Worm (Caenorhabditis elegans) whole organism, L4 larva: ENCODE data around the gene C29F9.5.

Source experiments
- D1046.2 ChIP-seq: fragments of 200-800 bp; sonication (Bioruptor generic); IDR thresholded peaks from 2 replicates; pipeline ENCODE4 v1.3.6; 2022; ENCODE audit warnings: missing genetic modification characterization, missing compliant biosample characterization
- F26F4.8 ChIP-seq: fragments of 200-800 bp; sonication (Bioruptor generic); conservative IDR thresholded peaks from 2 replicates; pipeline ENCODE4 v1.3.6; 2022; ENCODE audit warnings: missing genetic modification characterization, missing compliant biosample characterization
- R02D3.7 ChIP-seq: fragments of 150-350 bp; sonication (generic microtip); optimal IDR thresholded peaks from 3 replicates; lab custom pipeline; 2014; ENCODE audit warnings: missing biosample characterization, missing genetic modification characterization
- T20F7.1 ChIP-seq: fragments of 200-800 bp; sonication (Bioruptor generic); optimal IDR thresholded peaks from 2 replicates; lab custom pipeline; 2018; ENCODE audit warnings: mild to moderate bottlenecking, missing genetic modification characterization, missing compliant biosample characterization
- T26A8.4 ChIP-seq: fragments of 200-800 bp; sonication (Bioruptor generic); IDR thresholded peaks from 2 replicates; pipeline ENCODE4 v1.3.6; 2022; ENCODE audit warnings: missing genetic modification characterization, missing compliant biosample characterization
- aly-2 ChIP-seq: sonication (generic microtip); optimal IDR thresholded peaks from 2 replicates; lab custom pipeline; 2018; ENCODE audit warnings: missing biosample characterization, missing genetic modification characterization
- ceh-20 ChIP-seq: fragments of 200-800 bp; sonication (Bioruptor generic); IDR thresholded peaks from 2 replicates; pipeline ENCODE4 v1.3.6; 2022; ENCODE audit warnings: missing genetic modification reagents, missing genetic modification characterization, missing compliant biosample characterization
- ceh-28 ChIP-seq: fragments of 150-350 bp; optimal IDR thresholded peaks from 2 replicates; lab custom pipeline; 2014; ENCODE audit warnings: missing biosample characterization, missing genetic modification reagents, missing genetic modification characterization
- ceh-32 ChIP-seq: sonication (generic microtip); optimal IDR thresholded peaks from 2 replicates; lab custom pipeline; 2016; ENCODE audit warnings: mild to moderate bottlenecking, missing genetic modification characterization, missing compliant biosample characterization; ENCODE audit not compliant: poor library complexity
- ces-1 ChIP-seq: fragments of 150-350 bp; sonication (generic microtip); optimal IDR thresholded peaks from 4 replicates; lab custom pipeline; 2014; ENCODE audit warnings: missing biosample characterization, missing genetic modification reagents, missing genetic modification characterization
- daf-12 ChIP-seq: fragments of 150-350 bp; optimal IDR thresholded peaks from 2 replicates; lab custom pipeline; 2014; ENCODE audit warnings: missing biosample characterization, missing genetic modification reagents, missing genetic modification characterization
- daf-16 ChIP-seq, 3 experiments: sonication (generic microtip); optimal IDR thresholded peaks; 2 replicates each; lab custom pipeline; 2016 to 2017; ENCODE audit warnings: missing genetic modification characterization in 3 of 3, missing genetic modification reagents in 3 of 3, mild to moderate bottlenecking in 2 of 3, missing compliant biosample characterization in 2 of 3, missing biosample characterization in 1 of 3, moderate library complexity in 1 of 3
- dmd-6 ChIP-seq: fragments of 200-800 bp; sonication (Bioruptor generic); IDR thresholded peaks from 2 replicates; pipeline ENCODE4 v1.3.6; 2022; ENCODE audit warnings: missing genetic modification reagents, missing genetic modification characterization, missing compliant biosample characterization
- dve-1 ChIP-seq: sonication (generic microtip); optimal IDR thresholded peaks from 2 replicates; lab custom pipeline; 2017; ENCODE audit warnings: antibody characterized with exemption, mild to moderate bottlenecking, missing genetic modification characterization, missing compliant biosample characterization; ENCODE audit not compliant: insufficient read depth
- hlh-11 ChIP-seq: fragments of 200-800 bp; sonication (Bioruptor generic); optimal IDR thresholded peaks from 2 replicates; lab custom pipeline; 2018; ENCODE audit warnings: mild to moderate bottlenecking, missing genetic modification characterization, missing compliant biosample characterization
- lin-29 ChIP-seq: fragments of 200-800 bp; sonication (Bioruptor generic); IDR thresholded peaks from 2 replicates; pipeline ENCODE4 v1.3.6; 2022; ENCODE audit warnings: missing genetic modification reagents, missing genetic modification characterization, missing compliant biosample characterization
- mdl-1 ChIP-seq, 2 experiments: fragments of 150-350 bp in 1 of 2; sonication (generic microtip) in 1 of 2; optimal IDR thresholded peaks; 2 replicates each; lab custom pipeline; 2014 to 2017; ENCODE audit warnings: missing biosample characterization in 2 of 2, missing genetic modification characterization in 2 of 2
- mdt-29 ChIP-seq: fragments of 200-800 bp; sonication (Bioruptor generic); IDR thresholded peaks from 2 replicates; pipeline ENCODE4 v1.3.6; 2022; ENCODE audit warnings: missing genetic modification reagents, missing genetic modification characterization, missing compliant biosample characterization
- mes-2 ChIP-seq: sonication (generic microtip); optimal IDR thresholded peaks from 2 replicates; lab custom pipeline; 2016; ENCODE audit warnings: missing genotype, mild to moderate bottlenecking, missing genetic modification characterization, missing compliant biosample characterization; ENCODE audit not compliant: poor library complexity, severe bottlenecking
- mxl-2 ChIP-seq: fragments of 200-800 bp; sonication (Bioruptor generic); conservative IDR thresholded peaks from 2 replicates; pipeline ENCODE4 v1.3.6; 2022; ENCODE audit warnings: missing genetic modification reagents, missing genetic modification characterization, missing compliant biosample characterization
- nhr-11 ChIP-seq: fragments of 150-350 bp; optimal IDR thresholded peaks from 2 replicates; lab custom pipeline; 2014; ENCODE audit warnings: missing biosample characterization, missing genetic modification characterization
- nhr-25 ChIP-seq: sonication (generic microtip); optimal IDR thresholded peaks from 2 replicates; lab custom pipeline; 2017; ENCODE audit warnings: missing genetic modification characterization, mild to moderate bottlenecking, missing compliant biosample characterization, antibody characterized with exemption, moderate library complexity, borderline replicate concordance; ENCODE audit not compliant: insufficient read depth
- nhr-28 ChIP-seq: fragments of 150-350 bp; optimal IDR thresholded peaks from 2 replicates; lab custom pipeline; 2014; ENCODE audit warnings: missing biosample characterization, missing genetic modification characterization
- nhr-6 ChIP-seq: fragments of 150-350 bp; optimal IDR thresholded peaks from 2 replicates; lab custom pipeline; 2014; ENCODE audit warnings: missing biosample characterization, missing genetic modification characterization
- pha-4 ChIP-seq, 2 experiments: fragments of 150-350 bp in 1 of 2; fragments of 200-800 bp in 1 of 2; sonication (Bioruptor generic) in 1 of 2; IDR thresholded peaks in 1 of 2; optimal IDR thresholded peaks in 1 of 2; 2 replicates each; pipeline versions ENCODE4 v1.3.6 to Lab custom; 2014 to 2022; ENCODE audit warnings: missing genetic modification characterization in 2 of 2, missing genetic modification reagents in 2 of 2, missing biosample characterization in 1 of 2, missing compliant biosample characterization in 1 of 2
- pqm-1 ChIP-seq: sonication (generic microtip); optimal IDR thresholded peaks from 2 replicates; lab custom pipeline; 2017; ENCODE audit warnings: missing biosample characterization, missing genetic modification characterization
- tra-1 ChIP-seq: fragments of 200-800 bp; sonication (Bioruptor generic); IDR thresholded peaks from 2 replicates; pipeline ENCODE4 v1.3.6; 2022; ENCODE audit warnings: missing genetic modification reagents, missing genetic modification characterization, missing compliant biosample characterization
- unc-130 ChIP-seq: sonication (generic microtip); optimal IDR thresholded peaks from 2 replicates; lab custom pipeline; 2016; ENCODE audit warnings: missing genetic modification reagents, missing genetic modification characterization, missing compliant biosample characterization
- unc-39 ChIP-seq: sonication (generic microtip); optimal IDR thresholded peaks from 2 replicates; lab custom pipeline; 2017; ENCODE audit warnings: missing biosample characterization, missing genetic modification characterization
- unc-62 ChIP-seq, 3 experiments: fragments of 150-350 bp in 1 of 3; sonication (generic microtip); optimal IDR thresholded peaks in 2 of 3; peaks in 1 of 3; 1 replicate in 1 of 3; 2 replicates in 2 of 3; lab custom pipeline; 2014 to 2017; ENCODE audit warnings: missing biosample characterization in 3 of 3, missing genetic modification characterization in 3 of 3, missing genetic modification reagents in 3 of 3, missing genotype in 1 of 3
- zfp-2 ChIP-seq: sonication (generic microtip); optimal IDR thresholded peaks from 2 replicates; lab custom pipeline; 2016; ENCODE audit warnings: mild to moderate bottlenecking, missing genetic modification characterization, missing compliant biosample characterization
- ztf-11 ChIP-seq: fragments of 150-350 bp; optimal IDR thresholded peaks from 2 replicates; lab custom pipeline; 2014; ENCODE audit warnings: missing biosample characterization, missing genetic modification characterization

Gene C29F9.5

DNA sequence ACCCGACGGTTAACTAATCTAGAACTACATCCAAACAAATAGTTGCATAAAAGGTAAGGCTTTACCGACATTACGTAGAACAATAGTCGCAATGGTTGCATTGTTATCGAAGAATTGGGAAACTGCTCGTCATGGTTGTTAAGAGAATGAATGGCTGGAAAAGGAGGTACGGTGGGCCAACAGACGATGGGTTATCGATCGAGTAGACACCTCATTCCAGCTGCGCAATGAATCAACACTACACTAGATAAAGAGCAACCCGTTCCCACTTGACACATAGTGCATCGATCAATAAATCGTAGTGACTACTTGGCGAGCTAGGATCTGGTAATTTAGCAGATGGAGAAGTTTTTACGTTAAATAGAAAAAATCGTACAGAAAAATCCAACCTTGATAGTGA, 27.8 kb downstream of the C29F9.5 start, which contains the start of the genes T17A3.12 and fbxb-83:
TSS of gene T17A3.12 (minus strand) at position 101 of the 400 bp plus-strand sequence.
TSS of gene fbxb-83 (minus strand) at position 134 of the 400 bp plus-strand sequence.
- TF ChIP-seq unc-130 (GFP tag; lab: Kevin White, UChicago) (no peak), R02D3.7 (no peak), tra-1 (GFP tag; lab: Robert Waterston, UW) (no peak), lin-29 (GFP tag; lab: Robert Waterston, UW) (no peak), ztf-11 (tag; lab: Kevin White, UChicago) (no peak), mxl-2 (GFP tag; lab: Robert Waterston, UW) (no peak), ceh-32 (tag; lab: Kevin White, UChicago) (no peak), F26F4.8 (GFP tag; lab: Robert Waterston, UW) (no peak), aly-2 (tag; lab: Kevin White, UChicago) (no peak), hlh-11 (no peak)

ce11 chrIII:146369-146768, 29.1 kb downstream of the C29F9.5 start, which contains the start of gene fbxb-84:
fbxb-84 (minus strand) TSS chrIII:146469.
- TF ChIP-seq T26A8.4 (GFP tag; lab: Robert Waterston, UW) (no peak), ceh-28 (tag; lab: Kevin White, UChicago) (no peak), unc-39 (tag; lab: Kevin White, UChicago) (no peak), mdt-29 (GFP tag; lab: Robert Waterston, UW) (no peak), daf-12 (tag; lab: Kevin White, UChicago) (no peak), lin-29 (GFP tag; lab: Robert Waterston, UW) (no peak), zfp-2 (no peak), nhr-11 (tag; lab: Kevin White, UChicago) (no peak), mdl-1 (tag; optimal IDR thresholded peaks at IDR 0.05; lab: Kevin White, UChicago) (no peak)

- TF ChIP-seq D1046.2 (GFP tag; lab: Robert Waterston, UW) = no peak
- TF ChIP-seq dmd-6 (GFP tag; lab: Robert Waterston, UW) = peak; percentile 34; the same call in 1 of the 2 replicates
- no peak for TF ChIP-seq daf-16 (GFP tag; optimal IDR thresholded peaks at IDR 0.05; lab: Kevin White, UChicago)
- TF ChIP-seq daf-16 (tag; optimal IDR thresholded peaks at IDR 0.05; lab: Kevin White, UChicago) = peak; percentile 46
- TF ChIP-seq ceh-20 (GFP tag; lab: Robert Waterston, UW) = no peak
- TF ChIP-seq dve-1 = peak; percentile 66
- TF ChIP-seq nhr-6 (tag; lab: Kevin White, UChicago) = no peak
- TF ChIP-seq T20F7.1 = peak; percentile 33
- peak; percentile 66 for TF ChIP-seq nhr-28
- TF ChIP-seq pqm-1 = peak; percentile 63
- peak; percentile 15 for TF ChIP-seq hlh-11
Measured at ce11 chrIII:147570-148076, 30.3 kb downstream of the C29F9.5 start, which contains the start of gene sqst-5. sqst-5 (minus strand) TSS chrIII:147620.

ce11 chrIII:149132-149531, 31.8 kb downstream of the C29F9.5 start:
- TF ChIP-seq unc-62 (GFP tag; optimal IDR thresholded peaks at IDR 0.05 in 1 of 2; lab: Kevin White, UChicago) (peak in 1 of 2 experiments; percentile 60), unc-62 (tag; optimal IDR thresholded peaks at IDR 0.05; lab: Kevin White, UChicago) (no peak), mes-2 (tag; lab: Kevin White, UChicago) (no peak), nhr-25 (tag; lab: Kevin White, UChicago) (no peak), ces-1 (no peak), pha-4 (GFP tag; IDR thresholded peaks at IDR 0.05; lab: Robert Waterston, UW) (no peak), pha-4 (tag; optimal IDR thresholded peaks at IDR 0.05; lab: Kevin White, UChicago) (no peak)
